Worm (Caenorhabditis elegans) whole organism, early embryonic: ENCODE results near the gene T07F10.5.

Experiments
- aly-1 ChIP-seq: sonication (generic microtip); optimal IDR thresholded peaks from 2 replicates; lab custom pipeline; 2016; ENCODE audit warnings: missing genetic modification characterization, missing compliant biosample characterization
- ama-1 ChIP-seq: fragments of 150-350 bp; optimal IDR thresholded peaks from 2 replicates; lab custom pipeline; 2014
- ets-7 ChIP-seq: sonication (generic microtip); optimal IDR thresholded peaks from 2 replicates; lab custom pipeline; 2016; ENCODE audit warnings: missing genotype, missing genetic modification characterization, missing compliant biosample characterization
- flt-1 ChIP-seq: fragments of 200-800 bp; sonication (Bioruptor generic); IDR thresholded peaks from 2 replicates; pipeline ENCODE4 v1.3.6; 2022; ENCODE audit warnings: missing genetic modification characterization, missing compliant biosample characterization
- hmbx-1 ChIP-seq: sonication (generic microtip); optimal IDR thresholded peaks from 2 replicates; lab custom pipeline; 2016; ENCODE audit warnings: mild to moderate bottlenecking, missing genetic modification characterization, missing compliant biosample characterization
- scrt-1 ChIP-seq: fragments of 200-800 bp; sonication (Bioruptor generic); IDR thresholded peaks from 2 replicates; pipeline ENCODE4 v1.3.6; 2022; ENCODE audit warnings: missing genetic modification characterization, missing compliant biosample characterization
- sea-1 ChIP-seq: fragments of 200-800 bp; sonication (Bioruptor generic); conservative IDR thresholded peaks from 2 replicates; pipeline ENCODE4 v1.3.6; 2022; ENCODE audit warnings: missing genetic modification characterization, missing compliant biosample characterization
- tbx-11 ChIP-seq: fragments of 200-800 bp; sonication (Bioruptor generic); IDR thresholded peaks from 2 replicates; pipeline ENCODE4 v1.3.6; 2022; ENCODE audit warnings: missing genetic modification characterization, missing compliant biosample characterization
- tra-4 ChIP-seq: sonication (generic microtip); optimal IDR thresholded peaks from 2 replicates; lab custom pipeline; 2017; ENCODE audit warnings: missing genetic modification characterization, missing compliant biosample characterization

- no peak for TF ChIP-seq aly-1 (tag; lab: Kevin White, UChicago)
- no peak for TF ChIP-seq ama-1 (lab: Kevin White, UChicago)
- TF ChIP-seq scrt-1 (GFP tag; lab: Robert Waterston, UW), result no peak
- no peak for TF ChIP-seq ets-7 (tag; lab: Kevin White, UChicago)
- no peak for TF ChIP-seq tra-4 (tag; lab: Kevin White, UChicago)
- TF ChIP-seq sea-1 (GFP tag; lab: Robert Waterston, UW), result no peak
- no peak for TF ChIP-seq hmbx-1 (tag; lab: Kevin White, UChicago)
- no peak for TF ChIP-seq flt-1 (GFP tag; lab: Robert Waterston, UW)
- no peak for TF ChIP-seq tbx-11 (GFP tag; lab: Robert Waterston, UW)
Observed at ce11 chrV:12875850-12876249, 10.1 kb downstream of the T07F10.5 start.
